Worm (Caenorhabditis elegans): ENCODE data around the gene oac-54.

- no peak for TF ChIP-seq ceh-16 (tag; optimal IDR thresholded peaks at IDR 0.05)
- no peak for TF ChIP-seq zag-1 (tag; optimal IDR thresholded peaks at IDR 0.05)
- no peak for TF ChIP-seq snpc-4 (tag; optimal IDR thresholded peaks at IDR 0.05)
- no peak for TF ChIP-seq elt-3 (tag; optimal IDR thresholded peaks at IDR 0.05)
- no peak for TF ChIP-seq lsy-2 (tag; optimal IDR thresholded peaks at IDR 0.05)
- no peak for TF ChIP-seq ZK546.5 (tag; optimal IDR thresholded peaks at IDR 0.05)
Measured at ce11 chrII:9170048-9170447, 12.1 kb downstream of the oac-54 start.

Data from whole organism, L2 larva.